Worm (Caenorhabditis elegans) whole organism, young adult: ENCODE data around the gene cut-3.

Experiments
- D2030.7 ChIP-seq: fragments of 200-800 bp; sonication (Bioruptor generic); IDR thresholded peaks from 2 replicates; pipeline ENCODE4 v1.3.6; 2022; ENCODE audit warnings: missing genetic modification reagents, missing genetic modification characterization, missing compliant biosample characterization
- F33H1.4 ChIP-seq: fragments of 200-800 bp; sonication (Bioruptor generic); IDR thresholded peaks from 2 replicates; pipeline ENCODE4 v1.3.6; 2022; ENCODE audit warnings: missing genetic modification reagents, missing genetic modification characterization, missing compliant biosample characterization
- F39B2.1 ChIP-seq: fragments of 200-800 bp; sonication (Bioruptor generic); IDR thresholded peaks from 2 replicates; pipeline ENCODE4 v1.3.6; 2022; ENCODE audit warnings: missing genetic modification reagents, missing genetic modification characterization, missing compliant biosample characterization
- F55B11.4 ChIP-seq: sonication (generic microtip); optimal IDR thresholded peaks from 2 replicates; lab custom pipeline; 2016; ENCODE audit warnings: missing compliant biosample characterization, missing genetic modification characterization, borderline replicate concordance; ENCODE audit not compliant: insufficient read depth
- F57C9.4 ChIP-seq: sonication (generic microtip); optimal IDR thresholded peaks from 2 replicates; lab custom pipeline; 2017; ENCODE audit warnings: mild to moderate bottlenecking, missing genetic modification characterization, missing compliant biosample characterization
- Y53G8AR.9 ChIP-seq: fragments of 200-800 bp; sonication (Bioruptor generic); conservative IDR thresholded peaks from 2 replicates; pipeline ENCODE4 v1.3.6; 2022; ENCODE audit warnings: missing genetic modification reagents, missing genetic modification characterization, missing compliant biosample characterization
- Y56A3A.18 ChIP-seq: fragments of 200-800 bp; sonication (Bioruptor generic); IDR thresholded peaks from 2 replicates; pipeline ENCODE4 v1.3.6; 2022; ENCODE audit warnings: missing genetic modification reagents, missing genetic modification characterization, missing compliant biosample characterization
- Y67H2A.10 ChIP-seq: fragments of 200-800 bp; sonication (Bioruptor generic); conservative IDR thresholded peaks from 2 replicates; pipeline ENCODE4 v1.3.6; 2022; ENCODE audit warnings: missing genetic modification reagents, missing genetic modification characterization, missing compliant biosample characterization
- Y79H2A.3 ChIP-seq: fragments of 200-800 bp; sonication (Bioruptor generic); conservative IDR thresholded peaks from 2 replicates; pipeline ENCODE4 v1.3.6; 2022; ENCODE audit warnings: missing genetic modification reagents, missing genetic modification characterization, missing compliant biosample characterization
- athp-1 ChIP-seq: sonication (generic microtip); optimal IDR thresholded peaks from 2 replicates; lab custom pipeline; 2017; ENCODE audit warnings: mild to moderate bottlenecking, missing genetic modification characterization, missing compliant biosample characterization
- attf-6 ChIP-seq: fragments of 200-800 bp; sonication (Bioruptor generic); IDR thresholded peaks from 2 replicates; pipeline ENCODE4 v1.3.6; 2022; ENCODE audit warnings: missing genetic modification reagents, missing genetic modification characterization, missing compliant biosample characterization
- bed-2 ChIP-seq: fragments of 200-800 bp; sonication (Bioruptor generic); IDR thresholded peaks from 2 replicates; pipeline ENCODE4 v1.3.6; 2022; ENCODE audit warnings: missing genetic modification reagents, missing genetic modification characterization, missing compliant biosample characterization
- ccch-3 ChIP-seq: fragments of 200-800 bp; sonication (Bioruptor generic); optimal IDR thresholded peaks from 2 replicates; lab custom pipeline; 2018; ENCODE audit warnings: mild to moderate bottlenecking, missing genetic modification characterization, missing compliant biosample characterization
- ceh-40 ChIP-seq: fragments of 200-800 bp; sonication (Bioruptor generic); IDR thresholded peaks from 2 replicates; pipeline ENCODE4 v1.3.6; 2022; ENCODE audit warnings: missing genetic modification characterization, missing compliant biosample characterization
- ceh-58 ChIP-seq: fragments of 200-800 bp; sonication (Bioruptor generic); IDR thresholded peaks from 2 replicates; pipeline ENCODE4 v1.3.6; 2022; ENCODE audit warnings: missing genetic modification characterization, missing compliant biosample characterization
- ceh-91 ChIP-seq: fragments of 200-800 bp; sonication (Bioruptor generic); IDR thresholded peaks from 2 replicates; pipeline ENCODE4 v1.3.6; 2022; ENCODE audit warnings: missing genetic modification reagents, missing genetic modification characterization, missing compliant biosample characterization
- die-1 ChIP-seq: sonication (generic microtip); optimal IDR thresholded peaks from 2 replicates; lab custom pipeline; 2016; ENCODE audit warnings: missing genotype, mild to moderate bottlenecking, missing genetic modification characterization, missing compliant biosample characterization
- efl-1 ChIP-seq: fragments of 150-350 bp; optimal IDR thresholded peaks from 2 replicates; lab custom pipeline; 2014; ENCODE audit warnings: missing biosample characterization, missing genetic modification reagents, missing genetic modification characterization
- gei-17 ChIP-seq: fragments of 200-800 bp; sonication (Bioruptor generic); optimal IDR thresholded peaks from 2 replicates; lab custom pipeline; 2018; ENCODE audit warnings: mild to moderate bottlenecking, missing genetic modification characterization, missing compliant biosample characterization
- hlh-12 ChIP-seq: sonication (generic microtip); optimal IDR thresholded peaks from 2 replicates; lab custom pipeline; 2016; ENCODE audit warnings: missing genetic modification characterization, missing compliant biosample characterization
- hmg-1.2 ChIP-seq: fragments of 200-800 bp; sonication (Bioruptor generic); IDR thresholded peaks from 2 replicates; pipeline ENCODE4 v1.3.6; 2022; ENCODE audit warnings: missing genetic modification reagents, missing genetic modification characterization, missing compliant biosample characterization
- hmg-20 ChIP-seq: fragments of 200-800 bp; sonication (Bioruptor generic); IDR thresholded peaks from 2 replicates; pipeline ENCODE4 v1.3.6; 2022; ENCODE audit warnings: missing genetic modification reagents, missing genetic modification characterization, missing compliant biosample characterization
- lin-26 ChIP-seq: fragments of 200-800 bp; sonication (Bioruptor generic); IDR thresholded peaks from 2 replicates; pipeline ENCODE4 v1.3.6; 2022; ENCODE audit warnings: missing genetic modification reagents, missing genetic modification characterization, missing compliant biosample characterization
- lin-54 ChIP-seq: fragments of 200-800 bp; sonication (Bioruptor generic); optimal IDR thresholded peaks from 2 replicates; lab custom pipeline; 2018; ENCODE audit warnings: mild to moderate bottlenecking, missing genetic modification characterization, missing compliant biosample characterization
- lir-1 ChIP-seq: fragments of 200-800 bp; sonication (Bioruptor generic); conservative IDR thresholded peaks from 2 replicates; pipeline ENCODE4 v1.3.6; 2022; ENCODE audit warnings: missing genetic modification reagents, missing genetic modification characterization, missing compliant biosample characterization
- madf-3 ChIP-seq: fragments of 200-800 bp; sonication (Bioruptor generic); IDR thresholded peaks from 2 replicates; pipeline ENCODE4 v1.3.6; 2022; ENCODE audit warnings: missing genetic modification reagents, missing genetic modification characterization, missing compliant biosample characterization
- madf-8 ChIP-seq: fragments of 200-800 bp; sonication (Bioruptor generic); conservative IDR thresholded peaks from 2 replicates; pipeline ENCODE4 v1.3.6; 2022; ENCODE audit warnings: missing genetic modification reagents, missing genetic modification characterization, missing compliant biosample characterization
- nfya-1 ChIP-seq: sonication (generic microtip); optimal IDR thresholded peaks from 2 replicates; lab custom pipeline; 2017; ENCODE audit warnings: antibody characterized with exemption, missing compliant biosample characterization, missing genetic modification characterization, borderline replicate concordance; ENCODE audit not compliant: insufficient read depth
- nhr-120 ChIP-seq: fragments of 200-800 bp; sonication (Bioruptor generic); IDR thresholded peaks from 2 replicates; pipeline ENCODE4 v1.3.6; 2022; ENCODE audit warnings: missing genetic modification characterization, missing compliant biosample characterization
- nhr-179 ChIP-seq: sonication (generic microtip); optimal IDR thresholded peaks from 2 replicates; lab custom pipeline; 2016; ENCODE audit warnings: mild to moderate bottlenecking, missing genetic modification characterization, missing compliant biosample characterization
- pbrm-1 ChIP-seq: fragments of 200-800 bp; sonication (Bioruptor generic); IDR thresholded peaks from 2 replicates; pipeline ENCODE4 v1.3.6; 2022; ENCODE audit warnings: missing genetic modification reagents, missing genetic modification characterization, missing compliant biosample characterization
- sdz-38 ChIP-seq: sonication (generic microtip); optimal IDR thresholded peaks from 2 replicates; lab custom pipeline; 2016; ENCODE audit warnings: missing genotype, missing genetic modification characterization, missing compliant biosample characterization
- snpc-1.1 ChIP-seq: sonication (generic microtip); optimal IDR thresholded peaks from 2 replicates; lab custom pipeline; 2017; ENCODE audit warnings: missing genetic modification characterization, mild to moderate bottlenecking, missing compliant biosample characterization, antibody characterized with exemption, moderate library complexity, missing genotype, missing genetic modification reagents; ENCODE audit not compliant: insufficient read depth
- snpc-3.4 ChIP-seq: sonication (generic microtip); optimal IDR thresholded peaks from 2 replicates; lab custom pipeline; 2017; ENCODE audit warnings: missing genetic modification characterization, mild to moderate bottlenecking, missing compliant biosample characterization, antibody characterized with exemption, moderate library complexity, missing genotype, missing genetic modification reagents
- snpc-4 ChIP-seq, 5 experiments: fragments of 150-350 bp in 1 of 5; sonication (generic microtip) in 4 of 5; optimal IDR thresholded peaks; 2 replicates each; lab custom pipeline; 2014 to 2018; ENCODE audit warnings: missing genetic modification characterization in 5 of 5, missing biosample characterization in 3 of 5, antibody characterized with exemption in 2 of 5, mild to moderate bottlenecking in 2 of 5, missing compliant biosample characterization in 2 of 5, missing genotype in 2 of 5, moderate library complexity in 2 of 5, missing genetic modification reagents in 1 of 5
- tbp1 ChIP-seq: fragments of 200-800 bp; sonication (Bioruptor generic); optimal IDR thresholded peaks from 2 replicates; lab custom pipeline; 2018; ENCODE audit warnings: mild to moderate bottlenecking, missing genetic modification characterization, missing compliant biosample characterization
- unc-62 ChIP-seq: fragments of 150-350 bp; optimal IDR thresholded peaks from 2 replicates; lab custom pipeline; 2014; ENCODE audit warnings: missing biosample characterization, missing genetic modification reagents, missing genetic modification characterization
- xnd-1 ChIP-seq: sonication (generic microtip); optimal IDR thresholded peaks from 2 replicates; lab custom pipeline; 2016; ENCODE audit warnings: missing genotype, missing genetic modification reagents, missing genetic modification characterization, missing compliant biosample characterization
- zim-3 ChIP-seq: sonication (generic microtip); optimal IDR thresholded peaks from 2 replicates; lab custom pipeline; 2017; ENCODE audit warnings: mild to moderate bottlenecking, missing genetic modification characterization, moderate library complexity, missing compliant biosample characterization
- ztf-3 ChIP-seq: fragments of 200-800 bp; sonication (Bioruptor generic); optimal IDR thresholded peaks from 2 replicates; lab custom pipeline; 2018; ENCODE audit warnings: mild to moderate bottlenecking, missing genetic modification characterization, missing compliant biosample characterization

The cut-3 gene

DNA sequence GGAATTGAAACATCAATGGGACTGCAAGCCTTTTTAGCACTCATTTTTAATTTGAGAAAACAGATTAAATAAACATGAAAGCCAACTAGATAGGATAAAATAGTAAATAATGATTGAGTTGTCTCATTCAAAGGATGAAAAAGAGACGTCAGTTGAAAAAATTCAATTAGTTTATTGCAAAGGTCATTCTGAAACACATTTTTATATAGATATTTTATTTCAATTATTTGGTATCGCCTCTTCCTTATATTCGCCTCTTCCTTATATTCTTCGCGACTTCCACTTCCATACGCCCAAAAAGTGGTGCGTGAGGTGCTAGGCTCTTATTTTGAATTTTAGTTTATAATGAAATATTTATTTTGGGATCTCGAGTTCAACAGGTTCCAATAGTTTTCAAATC is 11.6 kb downstream of the cut-3 start, which contains the start of gene acp-4 (continued):
- no peak for TF ChIP-seq F55B11.4 (tag; lab: Kevin White, UChicago)
- TF ChIP-seq gei-17 (GFP tag; lab: Kevin White, UChicago) = no peak
- TF ChIP-seq hlh-12 = no peak
- TF ChIP-seq nhr-120 (GFP tag; lab: Robert Waterston, UW) = no peak

DNA sequence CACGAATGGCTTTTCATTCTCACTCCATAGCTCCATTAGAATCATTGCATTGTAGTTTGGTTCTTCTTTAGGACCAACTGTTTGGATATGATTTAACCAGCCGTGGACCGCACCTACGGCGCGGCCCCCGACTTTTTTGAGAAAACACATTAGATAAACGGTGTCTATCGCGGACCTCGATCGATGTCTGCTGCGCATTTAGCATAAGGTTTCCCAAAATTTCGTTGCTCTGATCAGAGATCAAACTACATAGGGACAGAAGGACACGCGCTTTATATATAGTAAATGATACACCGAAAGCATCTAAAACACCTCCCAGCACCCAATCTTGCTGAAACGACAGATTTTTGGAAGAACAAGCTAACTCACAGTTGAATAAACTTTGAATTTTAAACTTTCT is 13.7 kb downstream of the cut-3 start:
- TF ChIP-seq attf-6 (GFP tag; lab: Robert Waterston, UW) = 0 out of 2 replicates have a peak, but pooled peaks have one; percentile 67
- peak; percentile 61 for TF ChIP-seq pbrm-1 (GFP tag; lab: Robert Waterston, UW)
- peak; percentile 46 for TF ChIP-seq hmg-1.2 (GFP tag; lab: Robert Waterston, UW)
- peak; percentile 51 for TF ChIP-seq snpc-1.1 (tag; lab: Kevin White, UChicago)
- peak; percentile 33 for TF ChIP-seq snpc-4 (GFP tag; optimal IDR thresholded peaks at IDR 0.05; lab: Kevin White, UChicago)
- TF ChIP-seq snpc-4 (tag; optimal IDR thresholded peaks at IDR 0.05; lab: Kevin White, UChicago) = peak in 2 of 4 experiments; percentile 55 to 85

DNA sequence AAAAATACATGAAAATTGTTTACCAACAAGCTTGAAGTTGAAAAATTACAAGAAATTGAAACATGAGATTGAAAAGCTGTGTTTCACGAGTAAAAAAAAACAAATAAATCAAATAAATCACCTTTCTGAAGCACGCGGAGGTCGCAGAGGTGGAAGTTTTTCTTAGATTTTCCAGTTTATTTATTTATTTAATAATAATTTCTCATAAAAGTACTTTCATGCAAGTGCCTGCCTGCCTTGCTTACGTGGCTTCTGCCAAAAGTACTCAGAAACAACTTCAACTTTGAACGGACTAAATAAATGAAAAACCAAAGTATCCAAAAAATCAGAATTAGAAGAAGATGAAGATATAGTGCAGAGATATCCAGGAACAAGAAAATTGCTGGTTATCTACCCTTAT is 14.7 kb downstream of the cut-3 start, which contains the start of gene acp-2:
Gene acp-2, minus strand, starts transcription at position 101 of the 400 bp plus-strand sequence.
- TF ChIP-seq athp-1 (tag; lab: Kevin White, UChicago) = no peak
- TF ChIP-seq ccch-3 (GFP tag; lab: Kevin White, UChicago) = no peak
- TF ChIP-seq nfya-1 (tag; lab: Kevin White, UChicago) = no peak
- TF ChIP-seq F57C9.4 = no peak
- TF ChIP-seq Y53G8AR.9 (GFP tag; lab: Robert Waterston, UW) = no peak
- TF ChIP-seq F39B2.1 (GFP tag; lab: Robert Waterston, UW) = no peak
- no peak for TF ChIP-seq sdz-38
- no peak for TF ChIP-seq ztf-3
- TF ChIP-seq nhr-179 = no peak
- no peak for TF ChIP-seq madf-3 (GFP tag; lab: Robert Waterston, UW)
- TF ChIP-seq hmg-20 (GFP tag; lab: Robert Waterston, UW) = no peak
- TF ChIP-seq F33H1.4 = no peak
- TF ChIP-seq ceh-40 (GFP tag; lab: Robert Waterston, UW) = no peak
- no peak for TF ChIP-seq snpc-1.1 (tag; lab: Kevin White, UChicago)
- no peak for TF ChIP-seq xnd-1 (tag; lab: Kevin White, UChicago)
- no peak for TF ChIP-seq nhr-120 (GFP tag; lab: Robert Waterston, UW)
- TF ChIP-seq lin-26 = no peak

DNA sequence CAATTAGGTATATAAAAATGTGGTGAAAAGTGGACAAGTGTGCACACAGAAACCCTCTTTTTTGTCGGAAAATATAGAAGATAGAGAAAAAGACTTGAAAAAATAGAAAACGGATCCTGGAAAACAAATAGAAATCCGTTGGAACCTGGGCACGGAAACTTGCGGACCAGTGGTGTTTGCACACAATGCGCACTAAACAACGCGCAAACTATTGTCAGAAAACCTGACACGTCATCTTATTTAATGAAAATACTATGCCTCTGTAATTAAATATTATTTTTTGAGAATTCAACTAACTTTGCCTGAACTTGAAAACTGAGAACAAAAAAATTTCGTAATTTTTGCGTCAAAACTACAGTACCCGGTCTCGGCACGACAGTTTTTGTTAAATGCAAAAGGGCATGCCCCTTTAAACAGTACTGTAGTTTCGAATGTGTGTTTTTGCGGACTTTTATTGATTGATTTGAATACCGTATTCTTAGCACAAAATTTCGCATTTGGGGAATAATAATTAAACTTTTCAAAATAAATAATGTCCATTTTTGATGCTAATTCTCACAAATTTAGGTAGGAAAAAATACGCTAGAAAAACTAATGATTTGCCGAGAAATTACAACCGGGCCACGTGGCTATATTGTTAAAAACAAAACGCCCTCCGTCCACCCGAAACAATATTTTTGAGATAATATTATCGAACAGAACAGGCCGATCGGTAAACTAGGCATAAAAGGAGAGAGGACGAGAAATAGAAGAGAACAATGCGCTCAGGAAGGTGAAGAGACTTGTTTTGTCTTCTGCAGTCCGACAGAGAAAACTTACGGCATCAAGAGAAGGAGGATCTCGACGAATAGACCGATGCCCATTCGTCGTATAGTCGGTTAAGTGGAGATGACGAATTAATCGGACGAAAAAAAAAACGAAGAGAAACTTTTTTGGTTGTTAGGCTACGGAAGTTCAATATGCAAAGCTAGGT is 17.4 kb downstream of the cut-3 start:
- TF ChIP-seq lin-54 (GFP tag; lab: Kevin White, UChicago) (peak; percentile 47), zim-3 (tag; lab: Kevin White, UChicago) (no peak), ceh-58 (GFP tag; lab: Robert Waterston, UW) (no peak), athp-1 (tag; lab: Kevin White, UChicago) (peak; percentile 98), unc-62 (no peak), madf-8 (GFP tag; lab: Robert Waterston, UW) (peak; percentile 64), snpc-3.4 (tag; lab: Kevin White, UChicago) (peak; percentile 38), ceh-91 (peak; percentile 70), F33H1.4 (peak; percentile 83), Y67H2A.10 (no peak), bed-2 (GFP tag; lab: Robert Waterston, UW) (no peak), Y53G8AR.9 (GFP tag; lab: Robert Waterston, UW) (no peak), Y56A3A.18 (no peak), pbrm-1 (GFP tag; lab: Robert Waterston, UW) (no peak), die-1 (tag; lab: Kevin White, UChicago) (no peak), Y79H2A.3 (GFP tag; lab: Robert Waterston, UW) (no peak), sdz-38 (no peak), D2030.7 (GFP tag; lab: Robert Waterston, UW) (peak; percentile 76), lir-1 (GFP tag; lab: Robert Waterston, UW) (no peak), efl-1 (GFP tag; lab: Kevin White, UChicago) (peak; percentile 24), tbp1 (GFP tag; lab: Kevin White, UChicago) (peak; percentile 37), hmg-1.2 (GFP tag; lab: Robert Waterston, UW) (peak; percentile 15; the same call in 1 of the 2 replicates), xnd-1 (tag; lab: Kevin White, UChicago) (peak; percentile 75)
